Worm (Caenorhabditis elegans): ENCODE results near the gene glb-10.

- no peak for TF ChIP-seq pha-4 (GFP tag; IDR thresholded peaks at IDR 0.05)
- no peak for TF ChIP-seq pha-4 (tag; optimal IDR thresholded peaks at IDR 0.05)
- peak; percentile 63 for TF ChIP-seq nhr-77 (tag; optimal IDR thresholded peaks at IDR 0.05)
- no peak for TF ChIP-seq D1046.2 (GFP tag; IDR thresholded peaks at IDR 0.05)
- no peak for TF ChIP-seq lin-15B (tag; optimal IDR thresholded peaks at IDR 0.05)
- TF ChIP-seq F49E8.2 (tag; optimal IDR thresholded peaks at IDR 0.05; ENCODE audit: borderline replicate concordance) = no peak
- no peak for TF ChIP-seq mxl-2 (GFP tag; conservative IDR thresholded peaks at IDR 0.05)
- TF ChIP-seq unc-62 (GFP tag; optimal IDR thresholded peaks at IDR 0.05 in 1 of 2) = no peak
- no peak for TF ChIP-seq unc-62 (tag; optimal IDR thresholded peaks at IDR 0.05)
- TF ChIP-seq lir-3 (tag; optimal IDR thresholded peaks at IDR 0.05) = no peak
- no peak for TF ChIP-seq F10B5.3 (tag; optimal IDR thresholded peaks at IDR 0.05)
- no peak for TF ChIP-seq ceh-62 (tag; optimal IDR thresholded peaks at IDR 0.05)
- no peak for TF ChIP-seq dmd-8 (GFP tag; IDR thresholded peaks at IDR 0.05)
Observed at ce11 chrII:6327317-6327716, 18.2 kb upstream of the glb-10 start.
